Worm (Caenorhabditis elegans) whole organism, L4 larva: ENCODE data around the gene ifa-3.

Source experiments
- D1046.2 ChIP-seq: fragments of 200-800 bp; sonication (Bioruptor generic); IDR thresholded peaks from 2 replicates; pipeline ENCODE4 v1.3.6; 2022; ENCODE audit warnings: missing genetic modification characterization, missing compliant biosample characterization
- F26F4.8 ChIP-seq: fragments of 200-800 bp; sonication (Bioruptor generic); conservative IDR thresholded peaks from 2 replicates; pipeline ENCODE4 v1.3.6; 2022; ENCODE audit warnings: missing genetic modification characterization, missing compliant biosample characterization
- F44E2.7 ChIP-seq: fragments of 200-800 bp; sonication (Bioruptor generic); IDR thresholded peaks from 2 replicates; pipeline ENCODE4 v2.1.2; 2022; ENCODE audit warnings: missing genetic modification characterization, missing compliant biosample characterization
- F49E8.2 ChIP-seq: sonication (generic microtip); optimal IDR thresholded peaks from 2 replicates; lab custom pipeline; 2016; ENCODE audit warnings: missing compliant biosample characterization, mild to moderate bottlenecking, missing genetic modification characterization, borderline replicate concordance
- Y105C5A.15 ChIP-seq: fragments of 200-800 bp; sonication (Bioruptor generic); IDR thresholded peaks from 2 replicates; pipeline ENCODE4 v1.3.6; 2022; ENCODE audit warnings: missing genetic modification characterization, missing compliant biosample characterization
- Y48G9A.11 ChIP-seq: fragments of 200-800 bp; sonication (Bioruptor generic); IDR thresholded peaks from 2 replicates; pipeline ENCODE4 v1.3.6; 2022; ENCODE audit warnings: missing genetic modification reagents, missing genetic modification characterization, missing compliant biosample characterization
- Y5F2A.4 ChIP-seq: fragments of 200-800 bp; sonication (Bioruptor generic); optimal IDR thresholded peaks from 2 replicates; lab custom pipeline; 2018; ENCODE audit warnings: mild to moderate bottlenecking, missing genetic modification characterization, missing compliant biosample characterization
- ZK337.2 ChIP-seq: fragments of 200-800 bp; sonication (Bioruptor generic); IDR thresholded peaks from 2 replicates; pipeline ENCODE4 v1.3.6; 2022; ENCODE audit warnings: missing genetic modification reagents, missing genetic modification characterization, missing compliant biosample characterization
- ZK546.5 ChIP-seq, 2 experiments: sonication (generic microtip); optimal IDR thresholded peaks; 2 replicates each; lab custom pipeline; 2017; ENCODE audit warnings: missing biosample characterization in 2 of 2, missing genetic modification characterization in 2 of 2
- arid-1 ChIP-seq: fragments of 200-800 bp; sonication (Bioruptor generic); conservative IDR thresholded peaks from 2 replicates; pipeline ENCODE4 v1.3.6; 2022; ENCODE audit warnings: missing genetic modification reagents, missing genetic modification characterization, missing compliant biosample characterization
- ceh-32 ChIP-seq: sonication (generic microtip); optimal IDR thresholded peaks from 2 replicates; lab custom pipeline; 2016; ENCODE audit warnings: mild to moderate bottlenecking, missing genetic modification characterization, missing compliant biosample characterization; ENCODE audit not compliant: poor library complexity
- ctbp-1 ChIP-seq: fragments of 200-800 bp; sonication (Bioruptor generic); IDR thresholded peaks from 2 replicates; pipeline ENCODE4 v1.3.6; 2022; ENCODE audit warnings: missing genetic modification reagents, missing genetic modification characterization, missing compliant biosample characterization
- daf-16 ChIP-seq, 3 experiments: sonication (generic microtip); optimal IDR thresholded peaks; 2 replicates each; lab custom pipeline; 2016 to 2017; ENCODE audit warnings: missing genetic modification characterization in 3 of 3, missing genetic modification reagents in 3 of 3, mild to moderate bottlenecking in 2 of 3, missing compliant biosample characterization in 2 of 3, missing biosample characterization in 1 of 3, moderate library complexity in 1 of 3
- dmd-6 ChIP-seq: fragments of 200-800 bp; sonication (Bioruptor generic); IDR thresholded peaks from 2 replicates; pipeline ENCODE4 v1.3.6; 2022; ENCODE audit warnings: missing genetic modification reagents, missing genetic modification characterization, missing compliant biosample characterization
- egl-43 ChIP-seq: fragments of 200-800 bp; sonication (Bioruptor generic); IDR thresholded peaks from 2 replicates; pipeline ENCODE4 v1.3.6; 2022; ENCODE audit warnings: missing genetic modification reagents, missing genetic modification characterization, missing compliant biosample characterization
- fos-1 ChIP-seq: fragments of 150-350 bp; optimal IDR thresholded peaks from 2 replicates; lab custom pipeline; 2014; ENCODE audit warnings: missing biosample characterization, missing genetic modification characterization
- hlh-11 ChIP-seq: fragments of 200-800 bp; sonication (Bioruptor generic); optimal IDR thresholded peaks from 2 replicates; lab custom pipeline; 2018; ENCODE audit warnings: mild to moderate bottlenecking, missing genetic modification characterization, missing compliant biosample characterization
- hmg-1.1 ChIP-seq: fragments of 200-800 bp; sonication (Bioruptor generic); IDR thresholded peaks from 2 replicates; pipeline ENCODE4 v1.3.6; 2022; ENCODE audit warnings: missing genetic modification reagents, missing genetic modification characterization, missing compliant biosample characterization
- lim-7 ChIP-seq: fragments of 200-800 bp; sonication (Bioruptor generic); IDR thresholded peaks from 2 replicates; pipeline ENCODE4 v1.3.6; 2022; ENCODE audit warnings: missing genetic modification characterization, missing compliant biosample characterization
- lin-1 ChIP-seq: fragments of 200-800 bp; sonication (Bioruptor generic); IDR thresholded peaks from 2 replicates; pipeline ENCODE4 v1.3.6; 2022; ENCODE audit warnings: missing genetic modification reagents, missing genetic modification characterization, missing compliant biosample characterization
- lin-13 ChIP-seq: fragments of 150-350 bp; optimal IDR thresholded peaks from 2 replicates; lab custom pipeline; 2014; ENCODE audit warnings: missing biosample characterization, missing genetic modification reagents, missing genetic modification characterization
- lir-3 ChIP-seq: sonication (generic microtip); optimal IDR thresholded peaks from 2 replicates; lab custom pipeline; 2016; ENCODE audit warnings: mild to moderate bottlenecking, missing genetic modification characterization, missing compliant biosample characterization
- madf-9 ChIP-seq: fragments of 200-800 bp; sonication (Bioruptor generic); conservative IDR thresholded peaks from 2 replicates; pipeline ENCODE4 v1.3.6; 2022; ENCODE audit warnings: missing genetic modification reagents, missing genetic modification characterization, missing compliant biosample characterization
- mes-2 ChIP-seq: sonication (generic microtip); optimal IDR thresholded peaks from 2 replicates; lab custom pipeline; 2016; ENCODE audit warnings: missing genotype, mild to moderate bottlenecking, missing genetic modification characterization, missing compliant biosample characterization; ENCODE audit not compliant: poor library complexity, severe bottlenecking
- mxl-3 ChIP-seq: fragments of 200-800 bp; sonication (Bioruptor generic); optimal IDR thresholded peaks from 2 replicates; lab custom pipeline; 2018; ENCODE audit warnings: mild to moderate bottlenecking, missing genetic modification characterization, missing compliant biosample characterization
- nhr-102 ChIP-seq: sonication (generic microtip); optimal IDR thresholded peaks from 2 replicates; lab custom pipeline; 2016; ENCODE audit warnings: mild to moderate bottlenecking, missing genetic modification characterization, moderate library complexity, missing compliant biosample characterization
- nhr-25 ChIP-seq: sonication (generic microtip); optimal IDR thresholded peaks from 2 replicates; lab custom pipeline; 2017; ENCODE audit warnings: missing genetic modification characterization, mild to moderate bottlenecking, missing compliant biosample characterization, antibody characterized with exemption, moderate library complexity, borderline replicate concordance; ENCODE audit not compliant: insufficient read depth
- nhr-28 ChIP-seq: fragments of 150-350 bp; optimal IDR thresholded peaks from 2 replicates; lab custom pipeline; 2014; ENCODE audit warnings: missing biosample characterization, missing genetic modification characterization
- nhr-41 ChIP-seq: fragments of 200-800 bp; sonication (Bioruptor generic); IDR thresholded peaks from 2 replicates; pipeline ENCODE4 v1.3.6; 2022; ENCODE audit warnings: missing genetic modification reagents, missing genetic modification characterization, missing compliant biosample characterization
- nhr-42 ChIP-seq: fragments of 200-800 bp; sonication (Bioruptor generic); IDR thresholded peaks from 2 replicates; pipeline ENCODE4 v1.3.6; 2022; ENCODE audit warnings: missing genetic modification characterization, missing compliant biosample characterization
- nhr-48 ChIP-seq: sonication (generic microtip); optimal IDR thresholded peaks from 2 replicates; lab custom pipeline; 2016; ENCODE audit warnings: mild to moderate bottlenecking, missing genetic modification characterization, missing compliant biosample characterization
- pha-4 ChIP-seq, 2 experiments: fragments of 150-350 bp in 1 of 2; fragments of 200-800 bp in 1 of 2; sonication (Bioruptor generic) in 1 of 2; IDR thresholded peaks in 1 of 2; optimal IDR thresholded peaks in 1 of 2; 2 replicates each; pipeline versions ENCODE4 v1.3.6 to Lab custom; 2014 to 2022; ENCODE audit warnings: missing genetic modification characterization in 2 of 2, missing genetic modification reagents in 2 of 2, missing biosample characterization in 1 of 2, missing compliant biosample characterization in 1 of 2
- rbr-2 ChIP-seq: sonication (generic microtip); optimal IDR thresholded peaks from 2 replicates; lab custom pipeline; 2016; ENCODE audit warnings: missing genotype, missing genetic modification characterization, missing compliant biosample characterization
- skn-1 ChIP-seq: fragments of 150-350 bp; optimal IDR thresholded peaks from 2 replicates; lab custom pipeline; 2014; ENCODE audit warnings: missing biosample characterization, missing genetic modification characterization
- snpc-1.2 ChIP-seq: fragments of 200-800 bp; sonication (Bioruptor generic); IDR thresholded peaks from 2 replicates; pipeline ENCODE4 v1.3.6; 2022; ENCODE audit warnings: missing genetic modification reagents, missing genetic modification characterization, missing compliant biosample characterization
- spr-3 ChIP-seq: fragments of 200-800 bp; sonication (Bioruptor generic); optimal IDR thresholded peaks from 2 replicates; lab custom pipeline; 2018; ENCODE audit warnings: mild to moderate bottlenecking, missing genetic modification characterization, missing compliant biosample characterization
- unc-39 ChIP-seq: sonication (generic microtip); optimal IDR thresholded peaks from 2 replicates; lab custom pipeline; 2017; ENCODE audit warnings: missing biosample characterization, missing genetic modification characterization
- zfp-2 ChIP-seq: sonication (generic microtip); optimal IDR thresholded peaks from 2 replicates; lab custom pipeline; 2016; ENCODE audit warnings: mild to moderate bottlenecking, missing genetic modification characterization, missing compliant biosample characterization
- zfp-3 ChIP-seq: fragments of 200-800 bp; sonication (Bioruptor generic); conservative IDR thresholded peaks from 2 replicates; pipeline ENCODE4 v1.3.6; 2022; ENCODE audit warnings: missing genetic modification reagents, missing genetic modification characterization, missing compliant biosample characterization
- zip-2 ChIP-seq: fragments of 150-350 bp; optimal IDR thresholded peaks from 2 replicates; lab custom pipeline; 2014; ENCODE audit warnings: missing biosample characterization, missing genetic modification characterization

Gene ifa-3

ce11 chrX:16300422-16300821, 30.6 kb upstream of the ifa-3 start (continued):
- TF ChIP-seq skn-1 (tag; lab: Kevin White, UChicago) (no peak), lin-13 (GFP tag; lab: Kevin White, UChicago) (peak; percentile 1), egl-43 (GFP tag; lab: Robert Waterston, UW) (peak; percentile 73), nhr-48 (tag; lab: Kevin White, UChicago) (peak; percentile 2), ceh-32 (tag; lab: Kevin White, UChicago) (no peak), nhr-28 (tag; lab: Kevin White, UChicago) (peak; percentile 12), F44E2.7 (GFP tag; lab: Robert Waterston, UW) (peak; percentile 57; the same call in 1 of the 2 replicates), spr-3 (GFP tag; lab: Kevin White, UChicago) (no peak), pha-4 (GFP tag; IDR thresholded peaks at IDR 0.05; lab: Robert Waterston, UW) (peak; percentile 86; the same call in 1 of the 2 replicates), pha-4 (tag; optimal IDR thresholded peaks at IDR 0.05; lab: Kevin White, UChicago) (no peak), nhr-25 (no peak), daf-16 (GFP tag; optimal IDR thresholded peaks at IDR 0.05; lab: Kevin White, UChicago) (peak in 1 of 2 experiments; percentile 77), daf-16 (tag; optimal IDR thresholded peaks at IDR 0.05; lab: Kevin White, UChicago) (peak; percentile 59), hlh-11 (tag; lab: Kevin White, UChicago) (peak; percentile 54), zfp-3 (GFP tag; lab: Robert Waterston, UW) (peak; percentile 45; the same call in 1 of the 2 replicates), F26F4.8 (GFP tag; lab: Robert Waterston, UW) (0 out of 2 replicates have a peak, but pooled peaks have one; percentile 28), madf-9 (GFP tag; lab: Robert Waterston, UW) (peak; percentile 58; the same call in 1 of the 2 replicates), ZK337.2 (GFP tag; lab: Robert Waterston, UW) (no peak), nhr-41 (GFP tag; lab: Robert Waterston, UW) (0 out of 2 replicates have a peak, but pooled peaks have one; percentile 23), Y105C5A.15 (GFP tag; lab: Robert Waterston, UW) (peak; percentile 87; the same call in 1 of the 2 replicates), dmd-6 (GFP tag; lab: Robert Waterston, UW) (peak; percentile 64), arid-1 (GFP tag; lab: Robert Waterston, UW) (no peak), lim-7 (GFP tag; lab: Robert Waterston, UW) (peak; percentile 82), ZK546.5 (tag; optimal IDR thresholded peaks at IDR 0.05; lab: Kevin White, UChicago) (no peak), mxl-3 (no peak), hmg-1.1 (peak; percentile 56), lir-3 (tag; lab: Kevin White, UChicago) (no peak), D1046.2 (no peak), Y48G9A.11 (peak; percentile 59; the same call in 1 of the 2 replicates), snpc-1.2 (GFP tag; lab: Robert Waterston, UW) (peak; percentile 76), Y5F2A.4 (GFP tag; lab: Kevin White, UChicago) (no peak), lin-1 (GFP tag; lab: Robert Waterston, UW) (0 out of 2 replicates have a peak, but pooled peaks have one; percentile 47), zfp-2 (tag; lab: Kevin White, UChicago) (no peak), rbr-2 (tag; lab: Kevin White, UChicago) (peak; percentile 2), zip-2 (tag; lab: Kevin White, UChicago) (peak; percentile 18), mes-2 (peak; percentile 63), unc-39 (tag; lab: Kevin White, UChicago) (no peak), F49E8.2 (tag; lab: Kevin White, UChicago) (peak; percentile 25), nhr-42 (no peak), nhr-102 (tag; lab: Kevin White, UChicago) (peak; percentile 32), ctbp-1 (peak; percentile 60; the same call in 1 of the 2 replicates), fos-1 (tag; lab: Kevin White, UChicago) (no peak)
